Fruit fly (Drosophila melanogaster) whole organism, embryonic: ENCODE measurements around the gene CG10132.

Source experiments
- Atf6 ChIP-seq: fragments of 200-800 bp; sonication (Bioruptor generic); IDR thresholded peaks from 2 replicates; pipeline ENCODE4 v1.3.6; 2022; ENCODE audit warnings: missing biosample characterization, missing genetic modification characterization
- BEAF-32 ChIP-seq: fragments of 200-800 bp; sonication (Bioruptor generic); optimal IDR thresholded peaks from 3 replicates; lab custom pipeline; 2017; ENCODE audit warnings: missing biosample characterization, missing genetic modification characterization, mild to moderate bottlenecking, moderate library complexity, missing genetic modification reagents
- CG11247 ChIP-seq: fragments of 200-800 bp; sonication (Bioruptor generic); IDR thresholded peaks from 2 replicates; pipeline ENCODE4 v1.3.6; 2022; ENCODE audit warnings: missing biosample characterization, missing genetic modification characterization
- CG12155 ChIP-seq: fragments of 200-800 bp; sonication (Bioruptor generic); optimal IDR thresholded peaks from 3 replicates; lab custom pipeline; 2016; ENCODE audit warnings: missing biosample characterization, missing genetic modification characterization
- CG13424 ChIP-seq: fragments of 200-800 bp; sonication (Bioruptor generic); optimal IDR thresholded peaks from 2 replicates; lab custom pipeline; 2019; ENCODE audit warnings: missing biosample characterization, mild to moderate bottlenecking, missing genetic modification characterization, moderate library complexity
- CG14667 ChIP-seq: fragments of 200-800 bp; sonication (Bioruptor generic); IDR thresholded peaks from 2 replicates; pipeline ENCODE4 v1.3.6; 2022; ENCODE audit warnings: missing biosample characterization, missing genetic modification characterization
- CG14710 ChIP-seq: fragments of 200-800 bp; sonication (Bioruptor generic); optimal IDR thresholded peaks from 3 replicates; lab custom pipeline; 2019; ENCODE audit warnings: missing biosample characterization, mild to moderate bottlenecking, missing genetic modification characterization, moderate library complexity
- CG16813 ChIP-seq: fragments of 200-800 bp; sonication (Bioruptor generic); IDR thresholded peaks from 3 replicates; pipeline ENCODE4 v1.3.6; 2022; ENCODE audit warnings: missing biosample characterization, missing genetic modification characterization; ENCODE audit not compliant: partially characterized antibody
- CG18476 ChIP-seq: fragments of 200-800 bp; sonication (Bioruptor generic); optimal IDR thresholded peaks from 2 replicates; lab custom pipeline; 2016; ENCODE audit warnings: missing biosample characterization, mild to moderate bottlenecking, missing genetic modification characterization
- CG2116 ChIP-seq: fragments of 200-800 bp; sonication (Bioruptor generic); optimal IDR thresholded peaks from 3 replicates; lab custom pipeline; 2018; ENCODE audit warnings: missing biosample characterization, mild to moderate bottlenecking, missing genetic modification characterization
- CG2120 ChIP-seq: fragments of 200-800 bp; sonication (Bioruptor generic); optimal IDR thresholded peaks from 3 replicates; lab custom pipeline; 2016; ENCODE audit warnings: missing biosample characterization, missing genetic modification characterization
- CG32772 ChIP-seq: fragments of 200-800 bp; sonication (Bioruptor generic); IDR thresholded peaks from 2 replicates; pipeline ENCODE4 v1.3.6; 2022; ENCODE audit warnings: missing biosample characterization, missing genetic modification characterization
- CG34224 ChIP-seq: fragments of 200-800 bp; sonication (Bioruptor generic); IDR thresholded peaks from 3 replicates; pipeline ENCODE4 v1.3.6; 2022; ENCODE audit warnings: missing biosample characterization, missing genetic modification characterization; ENCODE audit not compliant: partially characterized antibody
- CG4328 ChIP-seq: fragments of 200-800 bp; sonication (Bioruptor generic); optimal IDR thresholded peaks from 3 replicates; lab custom pipeline; 2017; ENCODE audit warnings: missing biosample characterization, missing genetic modification reagents, missing genetic modification characterization
- CG5180 ChIP-seq: fragments of 200-800 bp; sonication (Bioruptor generic); optimal IDR thresholded peaks from 3 replicates; lab custom pipeline; 2017; ENCODE audit warnings: missing biosample characterization, missing genetic modification characterization, mild to moderate bottlenecking, moderate library complexity, missing genetic modification reagents
- CG6791 ChIP-seq: fragments of 200-800 bp; sonication (Bioruptor generic); IDR thresholded peaks from 3 replicates; pipeline ENCODE4 v1.3.6; 2022; ENCODE audit warnings: missing biosample characterization, missing genetic modification characterization; ENCODE audit not compliant: partially characterized antibody
- CG7928 ChIP-seq: fragments of 200-800 bp; sonication (Bioruptor generic); optimal IDR thresholded peaks from 2 replicates; lab custom pipeline; 2017; ENCODE audit warnings: missing biosample characterization, mild to moderate bottlenecking, missing genetic modification characterization
- CG8478 ChIP-seq: fragments of >200 bp; optimal IDR thresholded peaks from 2 replicates; lab custom pipeline; 2018
- CG9437 ChIP-seq: fragments of 200-800 bp; sonication (Bioruptor generic); optimal IDR thresholded peaks from 2 replicates; lab custom pipeline; 2018; ENCODE audit warnings: missing biosample characterization, mild to moderate bottlenecking, missing genetic modification characterization
- CG9797 ChIP-seq: fragments of 200-800 bp; sonication (Bioruptor generic); optimal IDR thresholded peaks from 3 replicates; lab custom pipeline; 2018; ENCODE audit warnings: missing biosample characterization, mild to moderate bottlenecking, missing genetic modification characterization
- CoRest ChIP-seq: fragments of 200-800 bp; sonication (Bioruptor generic); optimal IDR thresholded peaks from 3 replicates; lab custom pipeline; 2018; ENCODE audit warnings: missing biosample characterization, mild to moderate bottlenecking, missing genetic modification characterization, moderate library complexity
- Ets97D ChIP-seq: fragments of 200-800 bp; sonication (Bioruptor generic); optimal IDR thresholded peaks from 3 replicates; lab custom pipeline; 2016; ENCODE audit warnings: missing biosample characterization, missing genetic modification characterization
- Fer2 ChIP-seq: fragments of 200-800 bp; sonication (Bioruptor generic); optimal IDR thresholded peaks from 2 replicates; lab custom pipeline; 2018; ENCODE audit warnings: missing biosample characterization, mild to moderate bottlenecking, missing genetic modification characterization, moderate library complexity
- HLH3B ChIP-seq: fragments of 200-800 bp; sonication (Bioruptor generic); IDR thresholded peaks from 2 replicates; pipeline ENCODE4 v1.3.6; 2022; ENCODE audit warnings: missing biosample characterization, missing genetic modification characterization
- HmgZ ChIP-seq: fragments of 200-800 bp; sonication (Bioruptor generic); optimal IDR thresholded peaks from 2 replicates; lab custom pipeline; 2018; ENCODE audit warnings: missing biosample characterization, mild to moderate bottlenecking, missing genetic modification characterization
- Max ChIP-seq: fragments of 200-800 bp; sonication (Bioruptor generic); optimal IDR thresholded peaks from 2 replicates; lab custom pipeline; 2016; ENCODE audit warnings: missing biosample characterization, mild to moderate bottlenecking, missing genetic modification characterization
- NK7.1 ChIP-seq: fragments of 200-800 bp; sonication (Bioruptor generic); optimal IDR thresholded peaks from 3 replicates; lab custom pipeline; 2016; ENCODE audit warnings: missing biosample characterization, missing genetic modification characterization
- Nf-YC ChIP-seq: fragments of 200-800 bp; optimal IDR thresholded peaks from 3 replicates; lab custom pipeline; 2019; ENCODE audit warnings: missing biosample characterization, mild to moderate bottlenecking, missing genetic modification characterization, moderate library complexity
- Oaz ChIP-seq: fragments of 200-800 bp; sonication (Bioruptor generic); IDR thresholded peaks from 2 replicates; pipeline ENCODE4 v1.3.6; 2022; ENCODE audit warnings: missing biosample characterization, missing genetic modification characterization
- Ptx1 ChIP-seq: fragments of 200-800 bp; sonication (Bioruptor generic); IDR thresholded peaks from 2 replicates; pipeline ENCODE4 v1.3.6; 2022; ENCODE audit warnings: missing biosample characterization, missing genetic modification characterization
- Ravus ChIP-seq: fragments of 200-800 bp; sonication (Bioruptor generic); IDR thresholded peaks from 2 replicates; pipeline ENCODE4 v1.3.6; 2022; ENCODE audit warnings: missing biosample characterization, missing genetic modification characterization
- bcd ChIP-seq: fragments of 200-800 bp; sonication (Bioruptor generic); optimal IDR thresholded peaks from 2 replicates; lab custom pipeline; 2017; ENCODE audit warnings: missing biosample characterization, mild to moderate bottlenecking, missing genetic modification characterization
- emc ChIP-seq: fragments of 200-800 bp; sonication (Bioruptor generic); optimal IDR thresholded peaks from 2 replicates; lab custom pipeline; 2016; ENCODE audit warnings: missing biosample characterization, missing genetic modification characterization
- jumu ChIP-seq: fragments of 200-800 bp; sonication (Bioruptor generic); optimal IDR thresholded peaks from 3 replicates; lab custom pipeline; 2016; ENCODE audit warnings: missing biosample characterization, missing genetic modification characterization
- kay ChIP-seq: fragments of 200-800 bp; sonication (Bioruptor generic); optimal IDR thresholded peaks from 2 replicates; lab custom pipeline; 2016; ENCODE audit warnings: missing biosample characterization, missing genetic modification characterization
- lilli ChIP-seq: fragments of 200-800 bp; sonication (Bioruptor generic); optimal IDR thresholded peaks from 3 replicates; lab custom pipeline; 2016; ENCODE audit warnings: missing biosample characterization, missing genetic modification characterization
- oc ChIP-seq: fragments of 200-800 bp; sonication (Bioruptor generic); optimal IDR thresholded peaks from 2 replicates; lab custom pipeline; 2018; ENCODE audit warnings: missing biosample characterization, mild to moderate bottlenecking, missing genetic modification characterization, moderate library complexity
- pfk ChIP-seq: fragments of 200-800 bp; sonication (Bioruptor generic); optimal IDR thresholded peaks from 2 replicates; lab custom pipeline; 2018; ENCODE audit warnings: missing biosample characterization, mild to moderate bottlenecking, missing genetic modification characterization, moderate library complexity
- prd ChIP-seq, 3 experiments: fragments of >200 bp in 2 of 3; fragments of 200-800 bp in 1 of 3; sonication (Bioruptor generic) in 1 of 3; optimal IDR thresholded peaks in 2 of 3; IDR thresholded peaks in 1 of 3; 2 replicates in 2 of 3; 3 replicates in 1 of 3; pipeline versions ENCODE4 v1.3.6 to Lab custom; 2017 to 2022; ENCODE audit warnings: missing biosample characterization in 1 of 3, missing genetic modification characterization in 1 of 3
- pum ChIP-seq: fragments of 200-800 bp; sonication (Bioruptor generic); optimal IDR thresholded peaks from 2 replicates; lab custom pipeline; 2016; ENCODE audit warnings: missing biosample characterization, missing genetic modification characterization
- pzg ChIP-seq: fragments of 200-800 bp; sonication (Bioruptor generic); optimal IDR thresholded peaks from 3 replicates; lab custom pipeline; 2018; ENCODE audit warnings: missing biosample characterization, mild to moderate bottlenecking, missing genetic modification characterization, moderate library complexity
- ro ChIP-seq: fragments of 200-800 bp; sonication (Bioruptor generic); IDR thresholded peaks from 2 replicates; pipeline ENCODE4 v1.3.6; 2022; ENCODE audit warnings: missing biosample characterization, missing genetic modification characterization
- slou ChIP-seq: fragments of 200-800 bp; sonication (Bioruptor generic); optimal IDR thresholded peaks from 3 replicates; lab custom pipeline; 2016; ENCODE audit warnings: missing biosample characterization, missing genetic modification characterization
- stwl ChIP-seq: fragments of 200-800 bp; sonication (Bioruptor generic); optimal IDR thresholded peaks from 3 replicates; lab custom pipeline; 2018; ENCODE audit warnings: missing biosample characterization, mild to moderate bottlenecking, missing genetic modification characterization, moderate library complexity
- tgo ChIP-seq: fragments of 200-800 bp; sonication (Bioruptor generic); IDR thresholded peaks from 3 replicates; pipeline ENCODE4 v1.3.6; 2022; ENCODE audit warnings: missing biosample characterization, missing genetic modification characterization
- tll ChIP-seq, 2 experiments: fragments of 200-800 bp in 1 of 2; fragments of >200 bp in 1 of 2; sonication (Bioruptor generic) in 1 of 2; optimal IDR thresholded peaks; 2 replicates each; lab custom pipeline; 2017 to 2019; ENCODE audit warnings: missing biosample characterization in 2 of 2, missing genetic modification characterization in 2 of 2, mild to moderate bottlenecking in 1 of 2, moderate library complexity in 1 of 2
- vnd ChIP-seq: fragments of 200-800 bp; sonication (Bioruptor generic); IDR thresholded peaks from 3 replicates; pipeline ENCODE4 v1.3.6; 2022; ENCODE audit warnings: missing biosample characterization, missing genetic modification characterization; ENCODE audit not compliant: partially characterized antibody
- zfh2 ChIP-seq: fragments of 200-800 bp; sonication (Bioruptor generic); optimal IDR thresholded peaks from 2 replicates; lab custom pipeline; 2016; ENCODE audit warnings: missing biosample characterization, missing genetic modification characterization

Gene CG10132

dm6 chr2L:19492934-19493686 is 25.5 kb upstream of the CG10132 start, which contains the start of the genes swm and Ctu2 (continued):
- peak; percentile 52; the same call in 2 of the 3 replicates for TF ChIP-seq CG6791 (GFP tag; lab: Robert Waterston, UW)
- TF ChIP-seq CG2120 (GFP tag; lab: Kevin White, UChicago), result peak; percentile 47
- no peak for TF ChIP-seq NK7.1 (GFP tag; lab: Kevin White, UChicago)
- peak; percentile 22 for TF ChIP-seq HmgZ (tag; lab: Kevin White, UChicago)
- peak; percentile 48 for TF ChIP-seq pzg
- TF ChIP-seq CG5180 (GFP tag; lab: Kevin White, UChicago), result no peak
- no peak for TF ChIP-seq jumu (GFP tag; lab: Kevin White, UChicago)
- no peak for TF ChIP-seq Ravus (GFP tag; lab: Robert Waterston, UW)
- peak; percentile 72 for TF ChIP-seq Ptx1 (GFP tag; lab: Robert Waterston, UW)
- TF ChIP-seq CG12155, result peak; percentile 60
- TF ChIP-seq prd (optimal IDR thresholded peaks at IDR 0.05; lab: Kevin White, UChicago), result no peak
- TF ChIP-seq prd (GFP tag; IDR thresholded peaks at IDR 0.05; lab: Robert Waterston, UW), result peak; percentile 63; the same call in 2 of the 3 replicates
- TF ChIP-seq emc, result no peak
- TF ChIP-seq Oaz (GFP tag; lab: Robert Waterston, UW), result peak; percentile 52; the same call in 1 of the 2 replicates
- peak; percentile 88 for TF ChIP-seq CG7928 (GFP tag; lab: Kevin White, UChicago)
- no peak for TF ChIP-seq CG11247 (GFP tag; lab: Robert Waterston, UW)
- TF ChIP-seq CG32772 (GFP tag; lab: Robert Waterston, UW), result peak; percentile 35; the same call in 1 of the 2 replicates
- TF ChIP-seq stwl (tag; lab: Kevin White, UChicago), result peak; percentile 61
- no peak; the same call in 1 of the 2 replicates for TF ChIP-seq Atf6
- TF ChIP-seq CG4328 (GFP tag; lab: Kevin White, UChicago), result peak; percentile 66
- peak; percentile 69 for TF ChIP-seq Fer2 (tag; lab: Kevin White, UChicago)
- TF ChIP-seq Max (GFP tag; lab: Kevin White, UChicago), result peak; percentile 2
- TF ChIP-seq zfh2 (GFP tag; lab: Kevin White, UChicago), result peak; percentile 7
- peak; percentile 28 for TF ChIP-seq lilli
- peak; percentile 23 for TF ChIP-seq pum (GFP tag; lab: Kevin White, UChicago)
- TF ChIP-seq BEAF-32 (GFP tag; lab: Kevin White, UChicago), result peak; percentile 81
- peak; percentile 34 for TF ChIP-seq slou (GFP tag; lab: Kevin White, UChicago)
- peak; percentile 98 for TF ChIP-seq CG2116 (GFP tag; lab: Kevin White, UChicago)
- peak; percentile 78 for TF ChIP-seq CG16813
- TF ChIP-seq CoRest (tag; lab: Kevin White, UChicago), result peak; percentile 89
- peak; percentile 81 for TF ChIP-seq CG8478 (lab: Kevin White, UChicago)
- TF ChIP-seq vnd (GFP tag; lab: Robert Waterston, UW), result peak; percentile 62; the same call in 1 of the 3 replicates
- TF ChIP-seq kay, result no peak
- TF ChIP-seq CG9797, result peak; percentile 16
- peak; percentile 71 for TF ChIP-seq CG34224 (GFP tag; lab: Robert Waterston, UW)
- TF ChIP-seq Ets97D, result no peak
- no peak for TF ChIP-seq tll (GFP tag; optimal IDR thresholded peaks at IDR 0.05; lab: Kevin White, UChicago)
- TF ChIP-seq ro (GFP tag; lab: Robert Waterston, UW), result no peak
- no peak for TF ChIP-seq CG18476 (GFP tag; lab: Kevin White, UChicago)
- no peak for TF ChIP-seq pfk (GFP tag; lab: Kevin White, UChicago)
- TF ChIP-seq tgo (GFP tag; lab: Robert Waterston, UW), result peak; percentile 42; the same call in 2 of the 3 replicates
- peak; percentile 82 for TF ChIP-seq CG14710 (tag; lab: Kevin White, UChicago)
- TF ChIP-seq oc (tag; lab: Kevin White, UChicago), result peak; percentile 37
- peak; percentile 89 for TF ChIP-seq CG13424
- peak; percentile 63 for TF ChIP-seq bcd (GFP tag; lab: Kevin White, UChicago)
- TF ChIP-seq Nf-YC (tag; lab: Kevin White, UChicago), result peak; percentile 77
- TF ChIP-seq HLH3B (GFP tag; lab: Robert Waterston, UW), result peak; percentile 53; the same call in 1 of the 2 replicates
- TF ChIP-seq CG9437 (GFP tag; lab: Kevin White, UChicago), result peak; percentile 79
- no peak for TF ChIP-seq CG14667 (GFP tag; lab: Robert Waterston, UW)
